Worm (Caenorhabditis elegans) whole organism, L4/young adult: ENCODE results near the gene C10C6.13.

Experiments used
- W03F9.2 ChIP-seq: fragments of 150-350 bp; optimal IDR thresholded peaks from 2 replicates; lab custom pipeline; 2014; ENCODE audit warnings: missing biosample characterization, missing genetic modification characterization
- dao-5 ChIP-seq: sonication (generic microtip); optimal IDR thresholded peaks from 2 replicates; lab custom pipeline; 2016; ENCODE audit warnings: missing genotype, missing genetic modification characterization, moderate library complexity, missing compliant biosample characterization
- him-1 ChIP-seq: sonication (generic microtip); optimal IDR thresholded peaks from 2 replicates; lab custom pipeline; 2016; ENCODE audit warnings: missing genotype, missing genetic modification reagents, missing genetic modification characterization, missing compliant biosample characterization

ce11 chrIV:11474067-11474466, 4.5 kb upstream of the C10C6.13 start:
- TF ChIP-seq him-1 (tag; lab: Kevin White, UChicago), result peak; percentile 81
- peak; percentile 56 for TF ChIP-seq W03F9.2 (tag; lab: Kevin White, UChicago)
- TF ChIP-seq dao-5, result peak; percentile 91
